Worm (Caenorhabditis elegans): ENCODE data around the gene clik-1.

Gene clik-1

DNA sequence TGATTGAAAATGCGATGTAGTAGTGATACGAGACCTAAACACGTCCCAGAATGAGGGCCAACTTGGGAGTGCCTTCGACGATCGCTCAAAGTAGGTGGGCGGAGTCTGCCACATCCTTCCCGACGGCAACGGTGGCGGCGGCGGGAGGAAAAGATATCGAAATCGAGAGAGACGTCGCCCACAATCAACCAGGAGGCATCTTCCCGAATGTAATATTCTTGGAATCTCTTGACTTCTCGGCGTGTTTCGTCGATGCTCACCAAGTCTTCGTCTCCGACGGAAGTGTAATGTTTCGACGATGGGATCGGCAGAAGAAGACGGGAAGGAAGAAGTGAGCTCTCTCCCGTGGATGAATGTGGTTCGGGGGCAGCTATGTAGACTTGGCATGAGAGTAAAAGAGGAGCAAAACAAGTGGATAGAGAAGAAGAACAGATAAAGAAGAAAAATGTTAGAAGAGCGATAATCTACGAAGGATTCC, at the start of gene clik-1, which contains the start of gene T25F10.1:
Gene clik-1, minus strand, starts transcription at position 281 of the 478 bp plus-strand sequence.
Gene T25F10.1, plus strand, starts transcription at position 51 of the 478 bp plus-strand sequence.
- TF ChIP-seq gmeb-1 (tag; optimal IDR thresholded peaks at IDR 0.05) (no peak), ztf-1 (GFP tag; conservative IDR thresholded peaks at IDR 0.05) (no peak), aly-2 (tag; optimal IDR thresholded peaks at IDR 0.05) (no peak), peb-1 (tag; optimal IDR thresholded peaks at IDR 0.05) (no peak), F13H6.1 (tag; optimal IDR thresholded peaks at IDR 0.05) (peak; percentile 63), lin-11 (tag; optimal IDR thresholded peaks at IDR 0.05) (no peak), dmd-4 (tag; optimal IDR thresholded peaks at IDR 0.05) (no peak), nhr-129 (tag; optimal IDR thresholded peaks at IDR 0.05) (peak; percentile 62), sma-9 (GFP tag; optimal IDR thresholded peaks at IDR 0.05) (peak; percentile 3), sma-9 (tag; optimal IDR thresholded peaks at IDR 0.05) (no peak)

DNA sequence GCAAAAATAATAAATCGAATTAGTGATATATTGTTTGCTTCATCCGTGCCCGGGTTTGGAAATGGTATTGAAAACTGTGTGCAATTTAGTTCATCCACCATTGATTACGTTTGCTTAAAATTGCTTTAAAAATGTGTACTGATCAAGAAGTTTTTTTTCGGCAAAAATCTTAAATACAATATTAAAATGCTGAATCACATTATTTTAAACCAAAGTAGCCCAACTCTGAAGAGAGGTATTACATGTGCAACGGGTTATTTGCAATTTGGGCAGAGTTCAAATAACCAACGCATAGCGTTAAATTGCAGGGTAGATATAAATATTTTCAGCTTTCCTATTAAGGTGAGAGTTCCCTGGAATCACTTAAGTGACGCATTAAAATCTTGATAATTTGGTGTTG, 48.7 kb upstream of the clik-1 start, which contains the start of gene dmsr-14:
Gene dmsr-14, minus strand, starts transcription at position 101 of the 400 bp plus-strand sequence.
- no peak for TF ChIP-seq nhr-23 (tag; optimal IDR thresholded peaks at IDR 0.05)
- TF ChIP-seq nhr-77 (tag; optimal IDR thresholded peaks at IDR 0.05), result no peak
- no peak for TF ChIP-seq nhr-21 (tag; optimal IDR thresholded peaks at IDR 0.05)
- TF ChIP-seq elt-3 (tag; optimal IDR thresholded peaks at IDR 0.05), result no peak

DNA sequence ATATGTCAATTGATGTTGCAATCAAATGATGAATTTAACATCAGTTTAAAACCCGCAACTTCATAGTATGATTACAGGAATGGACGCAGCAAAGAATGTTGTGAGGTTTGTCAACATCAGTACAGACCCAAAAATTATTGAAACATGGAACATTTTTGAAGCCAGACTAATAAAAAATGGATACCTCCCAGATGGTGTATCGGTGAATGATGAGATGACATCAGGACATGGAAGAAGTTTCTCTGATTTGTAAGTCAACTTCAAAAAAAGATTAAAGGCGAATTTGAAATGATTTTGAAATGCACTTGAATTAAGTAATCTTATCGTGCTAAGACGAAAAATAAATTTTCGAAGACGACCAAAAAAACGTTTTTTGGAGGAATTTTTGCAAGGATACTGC, 45.3 kb upstream of the clik-1 start:
- TF ChIP-seq lin-13 (GFP tag; optimal IDR thresholded peaks at IDR 0.05) (no peak), mbf-1 (tag; optimal IDR thresholded peaks at IDR 0.05) (no peak)

DNA sequence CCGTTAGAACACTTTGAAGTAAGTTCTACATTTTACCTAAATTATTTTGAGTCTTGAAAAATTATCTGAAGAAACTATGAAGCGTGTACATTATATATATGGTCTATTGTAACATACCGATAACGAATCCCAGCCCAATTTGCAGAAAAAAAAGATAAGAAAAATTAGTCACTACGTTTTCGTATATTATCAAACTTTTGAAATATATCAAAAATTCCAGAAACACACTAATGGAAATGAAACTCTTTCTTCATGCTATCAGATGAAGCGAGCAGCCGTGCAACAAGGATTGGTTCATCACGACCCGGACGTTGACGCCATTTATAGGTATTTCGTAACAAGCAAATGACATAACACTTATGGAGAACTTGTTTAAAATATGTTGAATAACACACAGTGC, 43.3 kb upstream of the clik-1 start:
- TF ChIP-seq fos-1 (tag; optimal IDR thresholded peaks at IDR 0.05) (peak; percentile 91), peb-1 (tag; optimal IDR thresholded peaks at IDR 0.05) (no peak)

DNA sequence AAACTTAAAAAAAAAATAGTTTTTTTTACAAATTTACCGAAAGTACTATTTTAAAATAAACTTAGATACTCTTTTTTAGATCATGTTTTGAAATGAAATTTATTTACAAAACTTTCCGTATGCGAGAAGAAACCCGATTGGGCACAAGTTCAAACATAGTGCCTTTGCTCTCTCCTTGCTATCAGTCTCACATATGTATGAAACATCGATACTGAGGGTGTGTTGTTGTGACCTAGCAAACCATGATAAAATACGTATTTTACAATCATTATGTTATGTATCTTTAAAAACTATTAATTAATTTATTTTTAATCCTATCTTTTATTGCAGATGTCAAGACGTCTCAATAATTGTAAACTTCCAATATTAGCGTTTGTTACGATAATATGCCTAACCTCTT, 41.6 kb upstream of the clik-1 start:
- TF ChIP-seq ztf-11 (tag; optimal IDR thresholded peaks at IDR 0.05) (no peak), fos-1 (tag; optimal IDR thresholded peaks at IDR 0.05) (peak; percentile 93), lsy-2 (tag; optimal IDR thresholded peaks at IDR 0.05) (no peak), elt-3 (tag; optimal IDR thresholded peaks at IDR 0.05) (no peak), aly-2 (tag; optimal IDR thresholded peaks at IDR 0.05) (no peak), dmd-4 (tag; optimal IDR thresholded peaks at IDR 0.05) (no peak), snpc-4 (tag; optimal IDR thresholded peaks at IDR 0.05) (no peak), unc-62 (GFP tag; optimal IDR thresholded peaks at IDR 0.05) (no peak)

- TF ChIP-seq blmp-1 (tag; optimal IDR thresholded peaks at IDR 0.05; ENCODE audit: insufficient read depth) (no peak), nhr-23 (tag; optimal IDR thresholded peaks at IDR 0.05) (no peak), nhr-11 (tag; optimal IDR thresholded peaks at IDR 0.05) (no peak), C34F6.9 (tag; optimal IDR thresholded peaks at IDR 0.05) (no peak), unc-39 (tag; optimal IDR thresholded peaks at IDR 0.05) (no peak), ZK546.5 (tag; optimal IDR thresholded peaks at IDR 0.05) (no peak), zag-1 (tag; optimal IDR thresholded peaks at IDR 0.05) (no peak), alr-1 (tag; optimal IDR thresholded peaks at IDR 0.05) (no peak), nhr-12 (tag; optimal IDR thresholded peaks at IDR 0.05) (no peak), gmeb-1 (tag; optimal IDR thresholded peaks at IDR 0.05) (no peak), skn-1 (tag; optimal IDR thresholded peaks at IDR 0.05) (no peak), aly-2 (tag; optimal IDR thresholded peaks at IDR 0.05) (no peak), lin-11 (tag; optimal IDR thresholded peaks at IDR 0.05) (no peak), crh-2 (tag; optimal IDR thresholded peaks at IDR 0.05) (no peak), nhr-237 (tag; optimal IDR thresholded peaks at IDR 0.05) (no peak), mbf-1 (tag; optimal IDR thresholded peaks at IDR 0.05) (no peak)
These were observed 40.4 kb upstream of the clik-1 start, which contains the start of gene dmsr-16 for ce11 chrV:6808962-6809361. Gene dmsr-16, minus strand, starts transcription at chrV:6809062.

- no peak for TF ChIP-seq nhr-77 (tag; optimal IDR thresholded peaks at IDR 0.05)
- no peak for TF ChIP-seq C34F6.9 (tag; optimal IDR thresholded peaks at IDR 0.05)
- no peak for TF ChIP-seq ama-1 (optimal IDR thresholded peaks at IDR 0.05)
- no peak for TF ChIP-seq ztf-4 (tag; optimal IDR thresholded peaks at IDR 0.05)
These were observed 37.8 kb upstream of the clik-1 start, which contains the start of gene dmsr-12 for ce11 chrV:6806340-6806739. Gene dmsr-12, minus strand, starts transcription at chrV:6806440.

All from whole organism, L2 larva.